Worm (Caenorhabditis elegans) whole organism, young adult: ENCODE measurements around the gene R13A1.3.

Source experiments
- F52B5.7 ChIP-seq: sonication (generic microtip); optimal IDR thresholded peaks from 2 replicates; lab custom pipeline; 2016; ENCODE audit warnings: mild to moderate bottlenecking, missing genetic modification characterization, missing compliant biosample characterization
- ama-1 ChIP-seq, 3 experiments: fragments of 150-350 bp in 1 of 3; sonication (generic microtip) in 2 of 3; optimal IDR thresholded peaks; 2 replicates each; lab custom pipeline; 2014 to 2018; ENCODE audit warnings: missing biosample characterization in 2 of 3, missing genetic modification characterization in 2 of 3, missing genetic modification reagents in 2 of 3
- athp-1 ChIP-seq: sonication (generic microtip); optimal IDR thresholded peaks from 2 replicates; lab custom pipeline; 2017; ENCODE audit warnings: mild to moderate bottlenecking, missing genetic modification characterization, missing compliant biosample characterization
- ceh-58 ChIP-seq: fragments of 200-800 bp; sonication (Bioruptor generic); IDR thresholded peaks from 2 replicates; pipeline ENCODE4 v1.3.6; 2022; ENCODE audit warnings: missing genetic modification characterization, missing compliant biosample characterization
- hlh-12 ChIP-seq: sonication (generic microtip); optimal IDR thresholded peaks from 2 replicates; lab custom pipeline; 2016; ENCODE audit warnings: missing genetic modification characterization, missing compliant biosample characterization
- hrde-1 ChIP-seq: sonication (generic microtip); optimal IDR thresholded peaks from 2 replicates; lab custom pipeline; 2016; ENCODE audit warnings: missing genetic modification characterization, mild to moderate bottlenecking, missing compliant biosample characterization, moderate library complexity, missing genotype, missing genetic modification reagents, borderline replicate concordance
- rpc-1 ChIP-seq, 2 experiments: fragments of 150-350 bp in 1 of 2; sonication (generic microtip) in 1 of 2; optimal IDR thresholded peaks; 2 replicates each; lab custom pipeline; 2014 to 2018; ENCODE audit warnings: missing biosample characterization in 1 of 2, missing genetic modification characterization in 1 of 2, missing genetic modification reagents in 1 of 2, missing genotype in 1 of 2
- snpc-1.1 ChIP-seq: sonication (generic microtip); optimal IDR thresholded peaks from 2 replicates; lab custom pipeline; 2017; ENCODE audit warnings: missing genetic modification characterization, mild to moderate bottlenecking, missing compliant biosample characterization, antibody characterized with exemption, moderate library complexity, missing genotype, missing genetic modification reagents; ENCODE audit not compliant: insufficient read depth
- snpc-1.3 ChIP-seq: sonication (generic microtip); optimal IDR thresholded peaks from 2 replicates; lab custom pipeline; 2017; ENCODE audit warnings: missing genetic modification characterization, mild to moderate bottlenecking, missing compliant biosample characterization, antibody characterized with exemption, moderate library complexity, missing genotype, missing genetic modification reagents; ENCODE audit not compliant: insufficient read depth
- tlf-1 ChIP-seq: fragments of 200-800 bp; sonication (Bioruptor generic); optimal IDR thresholded peaks from 2 replicates; lab custom pipeline; 2018; ENCODE audit warnings: mild to moderate bottlenecking, missing genetic modification characterization, missing compliant biosample characterization
- unc-130 ChIP-seq: sonication (generic microtip); optimal IDR thresholded peaks from 2 replicates; lab custom pipeline; 2016; ENCODE audit warnings: missing genetic modification reagents, missing genetic modification characterization, missing compliant biosample characterization
- ztf-28 ChIP-seq: fragments of 200-800 bp; sonication (Bioruptor generic); IDR thresholded peaks from 2 replicates; pipeline ENCODE4 v1.3.6; 2022; ENCODE audit warnings: missing genetic modification reagents, missing genetic modification characterization, missing compliant biosample characterization

- no peak for TF ChIP-seq tlf-1 (GFP tag; lab: Kevin White, UChicago)
- peak; percentile 11 for TF ChIP-seq hrde-1 (tag; lab: Kevin White, UChicago)
- no peak for TF ChIP-seq snpc-1.1 (tag; lab: Kevin White, UChicago)
- TF ChIP-seq unc-130 (GFP tag; lab: Kevin White, UChicago), result no peak
- TF ChIP-seq athp-1 (tag; lab: Kevin White, UChicago), result no peak
- no peak for TF ChIP-seq ceh-58 (GFP tag; lab: Robert Waterston, UW)
- TF ChIP-seq rpc-1 (optimal IDR thresholded peaks at IDR 0.05; lab: Kevin White, UChicago), result no peak
- no peak for TF ChIP-seq rpc-1 (tag; optimal IDR thresholded peaks at IDR 0.05; lab: Kevin White, UChicago)
- TF ChIP-seq ama-1 (optimal IDR thresholded peaks at IDR 0.05; lab: Kevin White, UChicago), result no peak
- no peak for TF ChIP-seq ama-1 (GFP tag; optimal IDR thresholded peaks at IDR 0.05; lab: Kevin White, UChicago)
- no peak for TF ChIP-seq snpc-1.3 (tag; lab: Kevin White, UChicago)
- TF ChIP-seq ztf-28 (GFP tag; lab: Robert Waterston, UW), result no peak
- TF ChIP-seq F52B5.7 (tag; lab: Kevin White, UChicago), result no peak
- TF ChIP-seq hlh-12 (tag; lab: Kevin White, UChicago), result no peak
Observed at ce11 chrIV:7159586-7159985, 44.2 kb upstream of the R13A1.3 start.
